Worm (Caenorhabditis elegans): ENCODE results near the gene Y51A2B.6.

Gene Y51A2B.6

DNA sequence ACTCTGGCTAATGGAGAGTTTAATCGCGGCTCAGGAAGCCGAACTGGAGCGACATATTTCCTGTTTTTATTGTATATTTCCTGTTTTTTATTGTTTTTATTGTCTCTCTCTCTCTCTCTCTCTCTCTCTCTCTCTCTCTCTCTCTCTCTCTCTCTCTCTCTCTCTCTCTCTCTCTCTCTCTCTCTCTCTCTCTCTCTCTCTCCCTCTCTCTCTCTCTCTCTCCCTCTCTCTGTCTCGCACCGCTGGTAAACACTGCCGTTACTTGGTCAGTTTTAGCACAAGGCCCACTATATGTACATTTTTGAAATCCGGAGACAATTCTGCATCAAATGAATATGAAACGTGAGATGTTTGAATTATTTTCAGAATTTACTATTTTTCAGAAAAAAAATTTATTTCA is 36.7 kb upstream of the Y51A2B.6 start:
- TF ChIP-seq snpc-4 (tag; optimal IDR thresholded peaks at IDR 0.05) (no peak), drap-1 (GFP tag; optimal IDR thresholded peaks at IDR 0.05) (peak; percentile 3), zip-8 (tag; optimal IDR thresholded peaks at IDR 0.05) (no peak)

DNA sequence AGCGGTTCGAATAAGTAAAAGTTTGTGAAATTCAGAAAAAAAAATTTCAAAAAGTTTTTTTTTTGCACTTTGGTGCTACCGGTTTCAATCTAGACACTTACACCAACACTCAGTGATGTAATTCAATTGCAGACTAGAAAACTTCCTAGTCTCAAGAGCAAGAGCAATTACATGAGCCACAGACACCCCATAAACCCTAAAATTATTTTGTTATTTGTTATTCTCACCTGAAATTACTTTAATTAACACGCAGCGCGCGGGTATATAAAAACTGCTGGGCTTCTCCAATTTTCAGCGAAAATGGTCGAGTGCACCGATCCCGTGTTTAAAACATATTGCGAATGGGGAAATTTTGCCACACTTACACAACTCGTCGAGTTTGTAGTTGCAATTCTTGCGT is 32.2 kb upstream of the Y51A2B.6 start, which contains the start of gene srw-83:
Gene srw-83, plus strand, starts transcription at position 301 of the 400 bp plus-strand sequence.
- no peak for TF ChIP-seq lin-32 (GFP tag; optimal IDR thresholded peaks at IDR 0.05)
- TF ChIP-seq blmp-1 (tag; optimal IDR thresholded peaks at IDR 0.05): no peak
- no peak for TF ChIP-seq ceh-83 (GFP tag; optimal IDR thresholded peaks at IDR 0.05)
- TF ChIP-seq ztf-11 (tag; optimal IDR thresholded peaks at IDR 0.05): no peak
- TF ChIP-seq unc-120 (tag; optimal IDR thresholded peaks at IDR 0.05; ENCODE audit: poor library complexity, severe bottlenecking): no peak
- no peak for TF ChIP-seq ceh-43 (GFP tag; optimal IDR thresholded peaks at IDR 0.05)
- no peak for TF ChIP-seq sem-2 (GFP tag; optimal IDR thresholded peaks at IDR 0.05)
- TF ChIP-seq cnd-1 (tag; optimal IDR thresholded peaks at IDR 0.05): no peak
- TF ChIP-seq tbx-8 (GFP tag; optimal IDR thresholded peaks at IDR 0.05): no peak
- TF ChIP-seq ceh-39 (tag; optimal IDR thresholded peaks at IDR 0.05): no peak
- no peak for TF ChIP-seq lin-13 (tag; optimal IDR thresholded peaks at IDR 0.05)
- TF ChIP-seq sptf-1 (tag; optimal IDR thresholded peaks at IDR 0.05): no peak

DNA sequence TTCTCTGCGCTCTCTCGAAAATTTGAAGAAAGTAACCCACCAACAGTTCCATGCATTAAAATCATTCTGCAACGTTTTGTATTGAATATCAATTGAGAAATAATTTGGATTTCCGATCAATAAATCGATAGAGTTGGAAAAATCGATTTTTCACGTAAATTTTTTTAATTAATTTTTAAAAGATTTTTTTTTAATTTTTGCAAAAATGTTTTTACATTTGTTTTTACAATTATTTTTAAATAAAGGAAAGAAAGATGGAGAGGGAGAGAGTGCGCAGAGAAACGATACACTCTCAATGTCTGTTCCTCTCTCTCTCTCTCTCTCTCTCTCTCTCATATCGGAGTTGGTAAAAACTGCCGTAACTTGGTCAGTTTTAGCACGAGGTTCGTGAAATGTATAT is 31.4 kb upstream of the Y51A2B.6 start, which contains the start of gene ZK262.19:
Gene ZK262.19, minus strand, starts transcription at position 101 of the 400 bp plus-strand sequence.
- TF ChIP-seq mep-1 (tag; optimal IDR thresholded peaks at IDR 0.05) (no peak), pha-4 (tag; optimal IDR thresholded peaks at IDR 0.05) (no peak), zip-8 (tag; optimal IDR thresholded peaks at IDR 0.05) (no peak), ceh-39 (tag; optimal IDR thresholded peaks at IDR 0.05) (no peak), flh-1 (GFP tag; optimal IDR thresholded peaks at IDR 0.05) (no peak), elt-3 (tag; optimal IDR thresholded peaks at IDR 0.05) (no peak), nhr-76 (tag; optimal IDR thresholded peaks at IDR 0.05) (no peak), lsy-2 (tag; optimal IDR thresholded peaks at IDR 0.05) (no peak), ceh-83 (GFP tag; optimal IDR thresholded peaks at IDR 0.05) (no peak), nhr-2 (tag; optimal IDR thresholded peaks at IDR 0.05) (no peak), unc-62 (GFP tag; optimal IDR thresholded peaks at IDR 0.05) (no peak), sptf-1 (tag; optimal IDR thresholded peaks at IDR 0.05) (no peak), elt-1 (tag; optimal IDR thresholded peaks at IDR 0.05; ENCODE audit: borderline replicate concordance, insufficient read depth) (no peak), sem-2 (GFP tag; optimal IDR thresholded peaks at IDR 0.05) (no peak), unc-39 (tag; optimal IDR thresholded peaks at IDR 0.05) (no peak), ceh-43 (GFP tag; optimal IDR thresholded peaks at IDR 0.05) (no peak)

- no peak for TF ChIP-seq zip-8 (tag; optimal IDR thresholded peaks at IDR 0.05)
- TF ChIP-seq sptf-1 (tag; optimal IDR thresholded peaks at IDR 0.05): no peak
- TF ChIP-seq nhr-28 (tag; optimal IDR thresholded peaks at IDR 0.05): no peak
- TF ChIP-seq elt-1 (tag; optimal IDR thresholded peaks at IDR 0.05; ENCODE audit: borderline replicate concordance, insufficient read depth): no peak
- no peak for TF ChIP-seq mab-5 (tag; optimal IDR thresholded peaks at IDR 0.05)
- TF ChIP-seq ceh-39 (tag; optimal IDR thresholded peaks at IDR 0.05): no peak
- TF ChIP-seq M03D4.4 (tag; optimal IDR thresholded peaks at IDR 0.05): no peak
- no peak for TF ChIP-seq drap-1 (GFP tag; optimal IDR thresholded peaks at IDR 0.05)
Measured at ce11 chrV:18424471-18424870, 30.4 kb upstream of the Y51A2B.6 start, which contains the start of gene ZK262.4. TSS of gene ZK262.4 (minus strand) at chrV:18424571.

DNA sequence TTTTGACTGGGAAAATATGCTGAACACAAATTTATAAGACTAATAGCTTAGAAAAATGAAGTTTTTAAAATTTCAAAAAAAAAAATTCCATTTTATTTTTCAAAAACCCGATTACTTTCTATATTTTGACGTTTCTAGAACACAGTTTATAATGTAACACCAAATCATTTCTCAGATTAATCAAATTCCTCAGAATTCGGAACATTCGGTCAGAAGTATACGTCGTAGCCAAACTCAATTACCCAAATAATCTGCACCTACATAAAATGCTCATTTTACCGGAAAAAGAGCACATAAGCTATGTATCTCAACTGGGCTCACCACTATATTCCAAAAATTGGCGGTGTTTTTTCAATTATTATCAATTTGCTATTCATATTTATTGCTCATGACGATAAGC is 26.7 kb upstream of the Y51A2B.6 start, which contains the start of gene srj-26:
Gene srj-26, plus strand, starts transcription at position 301 of the 400 bp plus-strand sequence.
- TF ChIP-seq flh-1 (GFP tag; optimal IDR thresholded peaks at IDR 0.05) (no peak), ces-1 (GFP tag; optimal IDR thresholded peaks at IDR 0.05) (no peak), unc-120 (tag; optimal IDR thresholded peaks at IDR 0.05; ENCODE audit: poor library complexity, severe bottlenecking) (no peak), lsy-2 (tag; optimal IDR thresholded peaks at IDR 0.05) (no peak), hlh-1 (tag; optimal IDR thresholded peaks at IDR 0.05) (no peak), nhr-28 (tag; optimal IDR thresholded peaks at IDR 0.05) (no peak)

DNA sequence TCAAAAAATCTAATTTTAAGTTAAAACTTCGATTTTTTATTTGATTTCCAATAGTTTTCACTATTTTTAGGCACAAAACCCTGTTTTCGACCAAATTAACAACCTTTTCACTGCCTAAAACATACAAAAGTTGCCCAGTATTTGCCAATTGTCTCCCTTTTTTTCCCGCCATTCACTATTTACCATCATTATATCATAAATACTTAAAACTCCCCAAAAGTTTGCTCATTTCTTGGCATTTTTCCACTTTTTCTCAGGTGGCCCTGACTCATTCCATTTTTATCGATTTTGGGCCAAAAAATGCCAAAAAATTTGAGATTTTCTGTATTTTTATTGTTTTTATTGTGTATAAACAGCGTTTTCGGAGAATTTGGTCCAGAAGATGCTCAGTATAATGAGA is 19.9 kb upstream of the Y51A2B.6 start, which contains the start of gene txt-8:
Gene txt-8, plus strand, starts transcription at position 301 of the 400 bp plus-strand sequence.
- TF ChIP-seq sptf-1 (tag; optimal IDR thresholded peaks at IDR 0.05) (no peak), nhr-12 (tag; optimal IDR thresholded peaks at IDR 0.05) (no peak), pha-4 (tag; optimal IDR thresholded peaks at IDR 0.05) (no peak)
